Worm (Caenorhabditis elegans) whole organism, L3 larva: Measurements from ENCODE around the gene F59A1.6.

Experiments
- ama-1 ChIP-seq: fragments of 150-350 bp; optimal IDR thresholded peaks from 2 replicates; lab custom pipeline; 2018
- ceh-28 ChIP-seq: fragments of 150-350 bp; optimal IDR thresholded peaks from 2 replicates; lab custom pipeline; 2014; ENCODE audit warnings: missing biosample characterization, missing genetic modification reagents, missing genetic modification characterization
- ceh-82 ChIP-seq: fragments of 150-350 bp; optimal IDR thresholded peaks from 2 replicates; lab custom pipeline; 2014; ENCODE audit warnings: missing biosample characterization, missing genetic modification characterization
- elt-2 ChIP-seq: sonication (generic microtip); optimal IDR thresholded peaks from 2 replicates; lab custom pipeline; 2016; ENCODE audit warnings: missing genetic modification reagents, mild to moderate bottlenecking, missing genetic modification characterization, missing compliant biosample characterization
- nfya-1 ChIP-seq: sonication (generic microtip); optimal IDR thresholded peaks from 2 replicates; lab custom pipeline; 2017; ENCODE audit warnings: missing genetic modification characterization, mild to moderate bottlenecking, missing compliant biosample characterization, antibody characterized with exemption, moderate library complexity; ENCODE audit not compliant: insufficient read depth
- nhr-11 ChIP-seq: fragments of 150-350 bp; optimal IDR thresholded peaks from 2 replicates; lab custom pipeline; 2014; ENCODE audit warnings: missing biosample characterization, missing genetic modification characterization
- unc-62 ChIP-seq: fragments of 150-350 bp; sonication (generic microtip); optimal IDR thresholded peaks from 4 replicates; lab custom pipeline; 2014; ENCODE audit warnings: missing biosample characterization, missing genetic modification reagents, missing genetic modification characterization

DNA sequence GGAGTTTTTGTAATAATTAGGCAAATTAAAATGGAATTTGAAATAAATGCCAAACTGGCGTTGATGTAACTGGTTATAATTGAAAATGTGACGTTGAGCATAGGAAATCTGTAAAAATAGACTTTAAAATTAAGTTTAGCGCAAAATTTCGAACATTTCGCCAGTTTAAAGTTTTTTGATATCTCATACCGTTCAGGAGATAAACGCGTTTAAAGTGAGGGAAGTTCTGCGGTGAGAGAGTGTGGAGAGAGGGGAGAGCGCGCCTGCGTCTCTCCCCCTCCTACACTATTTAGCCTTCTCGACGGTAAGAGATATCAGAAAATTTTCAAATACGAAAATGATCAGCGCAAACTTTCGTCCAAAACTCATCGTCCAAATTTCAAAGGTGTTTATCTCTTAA is 8.4 kb upstream of the F59A1.6 start, which contains the start of gene str-92:
- TF ChIP-seq ceh-28 (no peak), ama-1 (lab: Kevin White, UChicago) (no peak), nhr-11 (tag; lab: Kevin White, UChicago) (no peak), ceh-82 (tag; lab: Kevin White, UChicago) (no peak), elt-2 (tag; lab: Kevin White, UChicago) (no peak), nfya-1 (no peak), unc-62 (GFP tag; lab: Kevin White, UChicago) (no peak)
